Fruit fly (Drosophila melanogaster) whole organism, adult: ENCODE data around the gene CG1785.

Source experiments
- CG11617 ChIP-seq: fragments of 200-800 bp; sonication (Bioruptor generic); optimal IDR thresholded peaks from 2 replicates; lab custom pipeline; 2017; ENCODE audit warnings: mild to moderate bottlenecking, missing biosample characterization, missing genetic modification reagents, missing genetic modification characterization
- CG12768 ChIP-seq: fragments of 200-800 bp; sonication (Bioruptor generic); optimal IDR thresholded peaks from 2 replicates; lab custom pipeline; 2017; ENCODE audit warnings: missing biosample characterization, missing genetic modification characterization, mild to moderate bottlenecking, moderate library complexity, missing genetic modification reagents
- CG14711 ChIP-seq: fragments of 200-800 bp; sonication (Bioruptor generic); optimal IDR thresholded peaks from 2 replicates; lab custom pipeline; 2018; ENCODE audit warnings: missing biosample characterization, mild to moderate bottlenecking, missing genetic modification characterization, moderate library complexity
- CG1620 ChIP-seq: fragments of 200-800 bp; sonication (Bioruptor generic); optimal IDR thresholded peaks from 2 replicates; lab custom pipeline; 2016; ENCODE audit warnings: missing biosample characterization, missing genetic modification characterization
- CG33017 ChIP-seq: fragments of 200-800 bp; sonication (Bioruptor generic); optimal IDR thresholded peaks from 2 replicates; lab custom pipeline; 2018; ENCODE audit warnings: missing biosample characterization, mild to moderate bottlenecking, missing genetic modification characterization, moderate library complexity
- CG5204 ChIP-seq: fragments of 200-800 bp; sonication (Bioruptor generic); optimal IDR thresholded peaks from 2 replicates; lab custom pipeline; 2016; ENCODE audit warnings: missing biosample characterization, missing genetic modification characterization
- CG7045 ChIP-seq: fragments of 200-800 bp; sonication (Bioruptor generic); optimal IDR thresholded peaks from 2 replicates; lab custom pipeline; 2017; ENCODE audit warnings: missing biosample characterization, mild to moderate bottlenecking, missing genetic modification characterization
- CG7101 ChIP-seq: fragments of 200-800 bp; sonication (Bioruptor generic); optimal IDR thresholded peaks from 2 replicates; lab custom pipeline; 2018; ENCODE audit warnings: missing biosample characterization, mild to moderate bottlenecking, missing genetic modification characterization, moderate library complexity
- Clk ChIP-seq: fragments of 200-800 bp; sonication (Bioruptor generic); optimal IDR thresholded peaks from 2 replicates; lab custom pipeline; 2017; ENCODE audit warnings: missing biosample characterization, missing genetic modification characterization
- Crg-1 ChIP-seq: fragments of 200-800 bp; sonication (Bioruptor generic); optimal IDR thresholded peaks from 2 replicates; lab custom pipeline; 2016; ENCODE audit warnings: missing biosample characterization, missing genetic modification characterization
- Hr96 ChIP-seq: fragments of 200-800 bp; sonication (Bioruptor generic); optimal IDR thresholded peaks from 2 replicates; lab custom pipeline; 2016; ENCODE audit warnings: missing biosample characterization, missing genetic modification characterization
- Mnt ChIP-seq: fragments of 200-800 bp; sonication (Bioruptor generic); optimal IDR thresholded peaks from 2 replicates; lab custom pipeline; 2016; ENCODE audit warnings: missing biosample characterization, mild to moderate bottlenecking, missing genetic modification characterization
- cic ChIP-seq: fragments of 200-800 bp; sonication (Bioruptor generic); optimal IDR thresholded peaks from 2 replicates; lab custom pipeline; 2017; ENCODE audit warnings: missing biosample characterization, mild to moderate bottlenecking, missing genetic modification characterization, moderate library complexity
- cnc ChIP-seq, 2 experiments: fragments of >200 bp; optimal IDR thresholded peaks; 2 replicates each; lab custom pipeline; 2017
- kay ChIP-seq: fragments of 200-800 bp; sonication (Bioruptor generic); peaks from one replicate; lab custom pipeline; 2016; ENCODE audit warnings: missing biosample characterization, missing genetic modification characterization, borderline replicate concordance
- ovo ChIP-seq: fragments of 200-800 bp; sonication (Bioruptor generic); optimal IDR thresholded peaks from 2 replicates; lab custom pipeline; 2016; ENCODE audit warnings: missing biosample characterization, missing genetic modification characterization
- pad ChIP-seq: fragments of 200-800 bp; sonication (Bioruptor generic); optimal IDR thresholded peaks from 3 replicates; lab custom pipeline; 2017; ENCODE audit warnings: missing biosample characterization, missing genetic modification characterization, mild to moderate bottlenecking, moderate library complexity, missing genetic modification reagents
- tj ChIP-seq: fragments of 200-800 bp; sonication (Bioruptor generic); optimal IDR thresholded peaks from 3 replicates; lab custom pipeline; 2017; ENCODE audit warnings: missing biosample characterization, mild to moderate bottlenecking, missing genetic modification characterization, moderate library complexity
- toe ChIP-seq: fragments of 200-800 bp; sonication (Bioruptor generic); optimal IDR thresholded peaks from 2 replicates; lab custom pipeline; 2016; ENCODE audit warnings: missing biosample characterization, missing genetic modification characterization

Gene CG1785

DNA sequence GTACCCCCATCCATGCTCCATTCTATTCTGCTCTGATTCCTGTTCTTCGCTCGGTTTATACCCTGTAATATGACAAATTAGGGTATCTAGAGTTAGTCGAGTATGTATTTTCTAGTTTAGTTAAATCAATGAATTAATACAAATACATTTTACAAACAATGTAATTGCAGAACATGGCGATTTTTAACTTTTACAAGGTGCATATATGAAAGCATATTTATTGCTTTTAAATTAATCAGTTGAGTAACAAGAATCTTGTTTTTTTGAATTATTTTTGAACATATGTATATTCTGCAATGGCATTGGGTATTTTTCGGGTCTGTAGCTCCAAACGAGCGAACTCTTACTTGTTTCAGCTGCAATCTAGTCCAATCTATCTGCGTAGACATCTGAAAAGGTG lies 32.9 kb downstream of the CG1785 start:
- TF ChIP-seq CG1620 (GFP tag; lab: Kevin White, UChicago) (no peak), ovo (GFP tag; lab: Kevin White, UChicago) (no peak), Mnt (GFP tag; lab: Kevin White, UChicago) (no peak), CG5204 (GFP tag; lab: Kevin White, UChicago) (no peak), CG7045 (GFP tag; lab: Kevin White, UChicago) (no peak), CG11617 (GFP tag; lab: Kevin White, UChicago) (no peak), CG14711 (tag; lab: Kevin White, UChicago) (no peak), pad (GFP tag; lab: Kevin White, UChicago) (no peak), CG33017 (tag; lab: Kevin White, UChicago) (no peak), Clk (GFP tag; lab: Kevin White, UChicago) (no peak), CG7101 (tag; lab: Kevin White, UChicago) (no peak)

DNA sequence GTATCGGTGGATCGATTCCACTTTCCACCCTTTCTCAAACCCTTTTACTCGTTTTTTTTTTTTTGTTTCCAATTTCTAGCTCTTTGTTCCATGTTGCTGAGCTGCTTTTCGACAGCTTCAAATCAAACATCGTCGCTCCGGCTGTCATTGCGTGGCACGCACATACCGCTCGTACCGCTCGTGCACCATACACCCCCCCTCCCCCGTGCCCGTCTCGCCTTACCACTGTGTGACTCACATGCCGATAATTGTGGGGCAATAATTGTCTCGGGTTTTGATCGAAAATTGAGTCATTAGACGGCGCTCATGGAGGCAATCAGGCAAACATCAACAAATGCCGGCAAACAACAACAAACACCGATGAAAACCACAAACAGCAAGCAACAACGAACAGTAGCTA lies 39.0 kb downstream of the CG1785 start:
- TF ChIP-seq CG14711 (tag; lab: Kevin White, UChicago), result no peak
- TF ChIP-seq CG7101 (tag; lab: Kevin White, UChicago), result no peak
- TF ChIP-seq cic (GFP tag; lab: Kevin White, UChicago), result no peak
- no peak for TF ChIP-seq tj
- no peak for TF ChIP-seq pad (GFP tag; lab: Kevin White, UChicago)
- no peak for TF ChIP-seq kay (GFP tag; lab: Kevin White, UChicago)
- no peak for TF ChIP-seq Mnt (GFP tag; lab: Kevin White, UChicago)
- TF ChIP-seq CG1620 (GFP tag; lab: Kevin White, UChicago), result no peak
- no peak for TF ChIP-seq CG11617 (GFP tag; lab: Kevin White, UChicago)

DNA sequence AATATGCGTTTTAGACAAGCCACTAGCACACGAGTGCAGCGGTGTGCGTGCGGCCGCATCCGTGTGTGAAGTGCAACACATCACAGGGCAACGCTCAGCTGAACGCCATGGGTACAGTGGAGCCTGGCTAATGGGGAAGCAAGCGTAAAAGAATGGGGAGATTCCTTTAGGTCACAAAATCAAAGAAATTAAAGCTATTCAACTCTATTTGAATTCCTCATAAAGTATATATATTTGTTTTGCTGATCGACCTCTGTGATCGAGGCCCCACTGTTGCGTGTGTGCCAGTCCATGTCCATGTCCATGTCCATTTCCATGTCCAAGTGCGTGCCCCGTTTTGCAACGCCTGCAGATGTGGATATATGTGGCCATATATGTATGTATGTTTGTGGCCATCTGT lies 40.6 kb downstream of the CG1785 start:
- TF ChIP-seq ovo (GFP tag; lab: Kevin White, UChicago) (no peak), CG12768 (GFP tag; lab: Kevin White, UChicago) (no peak), cic (GFP tag; lab: Kevin White, UChicago) (no peak), Mnt (GFP tag; lab: Kevin White, UChicago) (no peak), Clk (GFP tag; lab: Kevin White, UChicago) (no peak), CG14711 (tag; lab: Kevin White, UChicago) (no peak), toe (GFP tag; lab: Kevin White, UChicago) (no peak), CG7045 (GFP tag; lab: Kevin White, UChicago) (no peak), CG1620 (GFP tag; lab: Kevin White, UChicago) (no peak), CG7101 (tag; lab: Kevin White, UChicago) (no peak), tj (no peak)

DNA sequence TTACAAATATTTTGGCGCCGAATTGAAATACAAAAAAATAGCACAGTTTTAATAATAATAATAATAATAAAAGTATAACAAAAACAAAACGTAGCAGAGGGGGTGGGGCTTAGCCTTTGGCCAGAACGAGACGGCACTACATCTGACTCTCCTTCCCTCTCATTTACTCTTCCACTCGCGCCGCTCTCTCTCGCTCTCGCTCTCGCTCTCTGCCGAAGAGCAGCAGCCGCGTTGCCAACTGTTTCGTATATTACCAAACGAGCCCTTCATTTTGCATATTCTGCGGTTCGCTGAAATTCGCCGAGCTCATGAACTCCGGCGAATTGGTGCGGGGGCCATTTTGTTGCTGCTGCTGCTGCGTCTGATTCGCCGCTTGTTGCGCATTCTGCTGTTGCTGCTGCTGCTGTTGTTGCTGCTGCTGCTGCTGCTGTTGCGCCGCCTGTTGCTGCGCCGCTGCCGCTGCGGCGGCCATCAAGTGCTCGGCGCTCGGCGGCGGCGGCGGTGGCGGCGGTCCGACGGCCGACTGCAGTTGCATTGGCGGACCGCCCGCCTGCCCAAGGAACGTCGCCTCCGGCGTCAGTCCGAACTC lies 43.1 kb downstream of the CG1785 start:
- TF ChIP-seq CG1620 (GFP tag; lab: Kevin White, UChicago) (no peak), Crg-1 (GFP tag; lab: Kevin White, UChicago) (no peak), CG7045 (GFP tag; lab: Kevin White, UChicago) (no peak), CG14711 (tag; lab: Kevin White, UChicago) (no peak), CG5204 (GFP tag; lab: Kevin White, UChicago) (no peak), Mnt (GFP tag; lab: Kevin White, UChicago) (no peak)

DNA sequence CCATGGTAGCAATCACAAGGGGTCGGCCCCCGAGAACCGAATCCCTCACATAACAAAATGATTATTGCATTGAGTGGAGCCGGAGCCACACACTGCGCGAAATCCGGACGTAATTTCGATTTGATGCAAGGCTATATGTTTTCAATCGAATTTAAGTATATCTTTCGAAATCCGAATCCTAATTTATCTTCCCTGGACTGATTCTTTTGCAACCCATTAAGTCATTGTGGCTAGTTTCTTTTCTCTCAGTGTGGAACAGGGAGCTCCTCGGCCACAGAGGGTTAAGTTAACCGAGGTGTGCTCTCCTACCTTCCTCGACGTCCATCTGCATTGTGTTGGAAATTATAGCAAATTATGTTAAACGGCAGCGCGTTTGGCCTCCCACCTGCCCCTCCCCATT lies 47.5 kb downstream of the CG1785 start:
- no peak for TF ChIP-seq toe (GFP tag; lab: Kevin White, UChicago)
- no peak for TF ChIP-seq tj

DNA sequence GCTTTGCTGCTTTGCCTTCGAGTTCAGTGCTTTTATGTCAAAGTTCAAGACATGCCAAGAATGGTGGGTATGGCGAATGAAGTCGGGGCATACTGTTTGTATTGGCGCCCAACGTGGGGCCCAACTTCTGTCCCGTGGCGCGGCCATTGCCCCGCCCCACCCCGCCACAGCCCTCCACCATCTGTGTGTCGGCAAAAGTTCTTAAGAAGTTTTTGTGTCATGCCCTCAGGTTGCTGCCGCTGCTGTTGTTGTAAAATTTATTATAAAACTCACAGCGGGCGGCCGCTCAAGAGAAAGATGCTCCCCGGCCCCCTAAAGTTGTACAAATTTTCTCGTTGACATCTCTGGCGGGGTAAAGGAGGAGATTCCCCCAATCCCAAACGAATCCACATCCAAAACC lies 50.5 kb downstream of the CG1785 start:
- TF ChIP-seq CG7101 (tag; lab: Kevin White, UChicago), result no peak
- TF ChIP-seq CG5204 (GFP tag; lab: Kevin White, UChicago), result no peak
- no peak for TF ChIP-seq cic (GFP tag; lab: Kevin White, UChicago)
- TF ChIP-seq ovo (GFP tag; lab: Kevin White, UChicago), result no peak
- TF ChIP-seq Hr96 (GFP tag; lab: Kevin White, UChicago), result no peak
- TF ChIP-seq tj, result no peak
- no peak for TF ChIP-seq Mnt (GFP tag; lab: Kevin White, UChicago)
- TF ChIP-seq pad (GFP tag; lab: Kevin White, UChicago), result no peak
- no peak for TF ChIP-seq kay (GFP tag; lab: Kevin White, UChicago)
- no peak for TF ChIP-seq CG12768 (GFP tag; lab: Kevin White, UChicago)
- TF ChIP-seq CG11617 (GFP tag; lab: Kevin White, UChicago), result no peak
- no peak for TF ChIP-seq toe (GFP tag; lab: Kevin White, UChicago)
- no peak for TF ChIP-seq CG14711 (tag; lab: Kevin White, UChicago)
- no peak for TF ChIP-seq cnc (optimal IDR thresholded peaks at IDR 0.05; lab: Kevin White, UChicago)
